Worm (Caenorhabditis elegans): ENCODE measurements around the gene Y50D4B.4.

Y50D4B.4 gene

DNA sequence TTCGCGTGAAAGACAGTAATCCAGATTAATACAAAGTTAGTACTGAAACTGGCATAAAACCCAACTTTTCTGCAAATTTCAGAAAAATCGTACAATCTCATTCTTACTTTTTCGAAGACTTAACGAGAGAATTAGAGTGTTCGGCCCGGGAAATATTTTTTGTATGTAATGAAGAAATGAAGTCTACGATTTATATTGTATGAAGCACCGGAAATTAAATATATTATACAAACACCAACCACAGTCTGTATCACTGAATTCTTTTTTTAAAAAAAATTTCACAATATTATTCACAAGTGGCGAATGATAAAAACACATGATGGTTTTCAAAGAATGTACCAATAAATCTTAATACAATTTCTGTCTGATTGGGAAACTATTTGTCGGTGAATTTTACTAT is 28.0 kb upstream of the Y50D4B.4 start, which contains the start of gene str-67:
str-67 (minus strand) TSS at position 101 of the 400 bp plus-strand sequence.
- TF ChIP-seq nhr-237 (tag; optimal IDR thresholded peaks at IDR 0.05) (no peak), bed-3 (GFP tag; optimal IDR thresholded peaks at IDR 0.05) (no peak), drap-1 (GFP tag; optimal IDR thresholded peaks at IDR 0.05) (no peak), lsy-2 (tag; optimal IDR thresholded peaks at IDR 0.05) (no peak), mep-1 (tag; optimal IDR thresholded peaks at IDR 0.05) (no peak), nhr-2 (tag; optimal IDR thresholded peaks at IDR 0.05) (no peak), nhr-12 (tag; optimal IDR thresholded peaks at IDR 0.05) (no peak), M03D4.4 (tag; optimal IDR thresholded peaks at IDR 0.05) (no peak), ham-2 (GFP tag; optimal IDR thresholded peaks at IDR 0.05) (no peak), zip-8 (tag; optimal IDR thresholded peaks at IDR 0.05) (no peak), mab-5 (tag; optimal IDR thresholded peaks at IDR 0.05) (no peak), lin-32 (GFP tag; optimal IDR thresholded peaks at IDR 0.05) (no peak), tbx-8 (GFP tag; optimal IDR thresholded peaks at IDR 0.05) (no peak), unc-39 (tag; optimal IDR thresholded peaks at IDR 0.05) (no peak), unc-120 (tag; optimal IDR thresholded peaks at IDR 0.05; ENCODE audit: poor library complexity, severe bottlenecking) (no peak), elt-3 (tag; optimal IDR thresholded peaks at IDR 0.05) (no peak)

DNA sequence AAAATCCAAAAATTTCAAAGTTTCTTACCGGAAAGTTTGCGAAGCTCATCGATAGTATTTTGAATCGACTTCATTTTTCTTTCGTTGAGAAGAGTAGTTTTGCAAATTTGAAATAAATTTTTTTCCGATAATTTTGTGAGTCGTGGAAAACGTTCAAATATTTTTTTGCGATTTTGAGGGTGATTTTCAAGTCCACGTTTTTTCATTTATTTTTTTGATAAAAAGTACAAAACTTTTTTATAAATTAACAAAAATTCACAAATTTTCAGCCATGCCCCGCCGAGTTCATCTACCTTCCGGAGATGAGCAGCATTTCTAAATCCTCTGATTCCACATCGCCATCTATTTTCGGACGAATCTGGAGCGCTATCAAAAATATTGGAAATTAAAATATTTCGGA is 25.0 kb upstream of the Y50D4B.4 start, which contains the start of gene K10C9.7:
K10C9.7 (minus strand) TSS at position 101 of the 400 bp plus-strand sequence.
- TF ChIP-seq lin-13 (tag; optimal IDR thresholded peaks at IDR 0.05) (no peak), M03D4.4 (tag; optimal IDR thresholded peaks at IDR 0.05) (no peak)

DNA sequence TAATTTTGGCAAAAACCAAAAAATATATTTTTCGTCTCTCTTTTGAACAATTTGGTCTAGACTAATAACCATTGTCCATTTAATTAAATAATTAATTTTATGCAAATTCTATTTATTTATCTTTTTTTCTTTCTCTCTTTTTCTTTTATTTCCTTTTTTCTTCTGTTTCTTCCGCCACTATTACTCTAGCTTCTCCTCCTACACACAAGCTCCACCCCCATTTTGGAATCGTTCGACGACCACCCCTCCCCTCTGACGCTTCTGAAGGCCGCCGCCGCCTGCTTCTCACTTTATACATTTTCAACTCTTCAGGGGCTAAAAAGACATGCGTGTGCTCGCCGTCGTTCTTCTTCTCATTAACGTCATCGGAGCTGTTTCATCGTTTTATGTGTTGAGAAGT is 17.5 kb upstream of the Y50D4B.4 start, which contains the start of gene K10C9.1:
K10C9.1 (plus strand) TSS at position 301 of the 400 bp plus-strand sequence.
- TF ChIP-seq lsy-2 (tag; optimal IDR thresholded peaks at IDR 0.05) (no peak), nhr-2 (tag; optimal IDR thresholded peaks at IDR 0.05) (no peak), mls-2 (tag; optimal IDR thresholded peaks at IDR 0.05) (no peak), mab-5 (tag; optimal IDR thresholded peaks at IDR 0.05) (no peak), ces-1 (GFP tag; optimal IDR thresholded peaks at IDR 0.05) (peak; percentile 42), pha-4 (tag; optimal IDR thresholded peaks at IDR 0.05) (no peak), snpc-4 (tag; optimal IDR thresholded peaks at IDR 0.05) (no peak)

ce11 chrV:1084016-1084415 is 8.4 kb upstream of the Y50D4B.4 start, which contains the start of gene Y50D4B.6:
Y50D4B.6 (plus strand) TSS chrV:1084316.
- TF ChIP-seq lsy-2 (tag; optimal IDR thresholded peaks at IDR 0.05) (no peak), nhr-12 (tag; optimal IDR thresholded peaks at IDR 0.05) (no peak), blmp-1 (tag; optimal IDR thresholded peaks at IDR 0.05) (no peak)

- no peak for TF ChIP-seq blmp-1 (tag; optimal IDR thresholded peaks at IDR 0.05)
- TF ChIP-seq mab-5 (tag; optimal IDR thresholded peaks at IDR 0.05) = no peak
- no peak for TF ChIP-seq cnd-1 (tag; optimal IDR thresholded peaks at IDR 0.05)
- no peak for TF ChIP-seq bed-3 (GFP tag; optimal IDR thresholded peaks at IDR 0.05)
- TF ChIP-seq ces-1 (GFP tag; optimal IDR thresholded peaks at IDR 0.05) = no peak
- no peak for TF ChIP-seq unc-39 (tag; optimal IDR thresholded peaks at IDR 0.05)
- TF ChIP-seq nhr-237 (tag; optimal IDR thresholded peaks at IDR 0.05) = no peak
Measured at ce11 chrV:1087983-1088382, 4.5 kb upstream of the Y50D4B.4 start, which contains the start of gene clec-203. clec-203 (plus strand) TSS chrV:1088283.

DNA sequence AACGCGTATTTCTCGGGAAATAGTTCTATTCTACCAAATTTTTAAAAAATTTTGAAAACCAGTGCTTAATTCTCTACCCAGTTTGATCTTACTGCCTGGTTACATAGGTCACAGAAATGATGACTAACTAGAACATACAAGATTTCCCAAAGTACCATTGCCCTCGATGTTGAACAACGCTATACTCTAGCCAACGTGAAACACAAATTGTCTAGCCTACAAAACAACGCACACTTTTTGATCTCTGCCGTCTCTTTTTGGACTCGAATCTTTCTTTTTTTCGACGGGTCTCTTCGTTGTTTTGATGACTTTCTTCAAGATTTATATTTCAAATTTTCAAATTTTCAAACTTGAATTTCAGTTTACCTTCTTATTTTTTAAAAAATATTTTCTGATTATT is 7.8 kb downstream of the Y50D4B.4 start, which contains the start of gene Y50D4B.2:
Y50D4B.2 (plus strand) TSS at position 301 of the 400 bp plus-strand sequence.
- no peak for TF ChIP-seq ces-1 (GFP tag; optimal IDR thresholded peaks at IDR 0.05)
- no peak for TF ChIP-seq snpc-4 (tag; optimal IDR thresholded peaks at IDR 0.05)
- no peak for TF ChIP-seq ceh-83 (GFP tag; optimal IDR thresholded peaks at IDR 0.05)
- TF ChIP-seq mls-2 (tag; optimal IDR thresholded peaks at IDR 0.05) = no peak
- TF ChIP-seq mab-5 (tag; optimal IDR thresholded peaks at IDR 0.05) = no peak
- TF ChIP-seq unc-39 (tag; optimal IDR thresholded peaks at IDR 0.05) = no peak
- TF ChIP-seq drap-1 (GFP tag; optimal IDR thresholded peaks at IDR 0.05) = no peak

ce11 chrV:1102569-1102968 is 10.1 kb downstream of the Y50D4B.4 start:
- TF ChIP-seq ceh-39 (tag; optimal IDR thresholded peaks at IDR 0.05) (no peak), bed-3 (GFP tag; optimal IDR thresholded peaks at IDR 0.05) (no peak), ceh-83 (GFP tag; optimal IDR thresholded peaks at IDR 0.05) (no peak), lsy-2 (tag; optimal IDR thresholded peaks at IDR 0.05) (no peak), hlh-1 (tag; optimal IDR thresholded peaks at IDR 0.05) (no peak), zip-8 (tag; optimal IDR thresholded peaks at IDR 0.05) (no peak), nhr-28 (tag; optimal IDR thresholded peaks at IDR 0.05) (no peak), ztf-11 (tag; optimal IDR thresholded peaks at IDR 0.05) (no peak), cnd-1 (tag; optimal IDR thresholded peaks at IDR 0.05) (no peak), drap-1 (GFP tag; optimal IDR thresholded peaks at IDR 0.05) (no peak), ceh-43 (GFP tag; optimal IDR thresholded peaks at IDR 0.05) (no peak), mab-5 (tag; optimal IDR thresholded peaks at IDR 0.05) (no peak), M03D4.4 (tag; optimal IDR thresholded peaks at IDR 0.05) (no peak), elt-3 (tag; optimal IDR thresholded peaks at IDR 0.05) (no peak), sptf-1 (tag; optimal IDR thresholded peaks at IDR 0.05) (no peak), nhr-237 (tag; optimal IDR thresholded peaks at IDR 0.05) (no peak), unc-39 (tag; optimal IDR thresholded peaks at IDR 0.05) (no peak), elt-1 (tag; optimal IDR thresholded peaks at IDR 0.05; ENCODE audit: borderline replicate concordance, insufficient read depth) (no peak), ces-1 (GFP tag; optimal IDR thresholded peaks at IDR 0.05) (no peak)
